Worm (Caenorhabditis elegans): Measurements from ENCODE around the gene K09E4.4.

DNA sequence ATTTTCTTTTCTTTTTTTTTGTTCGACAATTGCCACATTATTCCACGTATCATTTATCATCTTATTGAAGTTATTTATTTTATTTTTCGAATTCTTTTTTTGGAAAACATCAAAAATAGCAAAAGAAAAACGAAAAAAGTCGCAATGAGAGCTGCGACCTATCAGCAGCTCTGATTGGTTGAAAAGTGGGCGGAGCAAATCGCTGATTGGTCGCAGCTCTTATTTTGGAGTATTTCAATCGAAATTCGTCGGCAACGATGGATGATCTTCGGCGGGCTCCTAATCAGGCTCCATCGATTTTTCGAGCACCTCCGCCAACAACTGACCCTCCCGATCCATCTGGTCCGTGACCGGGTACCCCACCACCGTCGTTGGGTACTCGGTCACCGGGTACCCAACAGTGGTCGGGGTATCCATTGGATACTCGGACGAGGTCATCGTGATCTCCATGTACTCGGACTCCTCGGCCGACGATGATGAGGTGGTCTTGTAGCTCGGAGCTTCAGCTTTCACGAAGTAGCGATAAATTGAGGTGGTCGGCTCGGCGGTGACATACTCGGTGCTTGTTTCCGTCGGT lies 32.1 kb downstream of the K09E4.4 start:
- TF ChIP-seq flt-1 (GFP tag; IDR thresholded peaks at IDR 0.05) (no peak), ama-1 (optimal IDR thresholded peaks at IDR 0.05) (no peak), B0310.2 (tag; optimal IDR thresholded peaks at IDR 0.05) (no peak), ceh-13 (GFP tag; optimal IDR thresholded peaks at IDR 0.05) (no peak)
